Fruit fly (Drosophila melanogaster) whole organism, prepupa: ENCODE measurements around the gene CG15296.
A peak's percentile ranks its signal among the peaks of the same experiment; 100 is the strongest.

Experiments used
- Blimp-1 ChIP-seq: fragments of 200-800 bp; sonication (Bioruptor generic); optimal IDR thresholded peaks from 3 replicates; lab custom pipeline; 2017; ENCODE audit warnings: missing biosample characterization, missing genetic modification characterization, mild to moderate bottlenecking, moderate library complexity, missing genetic modification reagents
- CG10631 ChIP-seq: fragments of 200-800 bp; sonication (Bioruptor generic); optimal IDR thresholded peaks from 2 replicates; lab custom pipeline; 2016; ENCODE audit warnings: missing biosample characterization, missing genetic modification characterization
- CG10669 ChIP-seq: fragments of 200-800 bp; sonication (Bioruptor generic); optimal IDR thresholded peaks from 3 replicates; lab custom pipeline; 2018; ENCODE audit warnings: missing biosample characterization, mild to moderate bottlenecking, missing genetic modification characterization, moderate library complexity
- CG11294 ChIP-seq: fragments of 200-800 bp; sonication (Bioruptor generic); IDR thresholded peaks from 2 replicates; pipeline ENCODE4 v1.3.6; 2022; ENCODE audit warnings: missing biosample characterization, missing genetic modification characterization
- CG3032 ChIP-seq: fragments of 200-800 bp; optimal IDR thresholded peaks from 2 replicates; lab custom pipeline; 2019; ENCODE audit warnings: missing biosample characterization, mild to moderate bottlenecking, missing genetic modification characterization, moderate library complexity
- CG31627 ChIP-seq: fragments of 200-800 bp; sonication (Bioruptor generic); optimal IDR thresholded peaks from 3 replicates; lab custom pipeline; 2016; ENCODE audit warnings: missing biosample characterization, missing genetic modification characterization
- CG32006 ChIP-seq: fragments of 200-800 bp; sonication (Bioruptor generic); optimal IDR thresholded peaks from 3 replicates; lab custom pipeline; 2017; ENCODE audit warnings: missing biosample characterization, mild to moderate bottlenecking, missing genetic modification characterization
- CG34406 ChIP-seq: fragments of 200-800 bp; sonication (Bioruptor generic); optimal IDR thresholded peaks from 3 replicates; lab custom pipeline; 2016; ENCODE audit warnings: missing biosample characterization, missing genetic modification characterization
- CG3919 ChIP-seq: fragments of 200-800 bp; sonication (Bioruptor generic); optimal IDR thresholded peaks from 3 replicates; lab custom pipeline; 2016; ENCODE audit warnings: missing biosample characterization, missing genetic modification characterization
- CG4318 ChIP-seq: fragments of 200-800 bp; sonication (Bioruptor generic); optimal IDR thresholded peaks from 3 replicates; lab custom pipeline; 2017; ENCODE audit warnings: missing biosample characterization, mild to moderate bottlenecking, missing genetic modification characterization
- CG6276 ChIP-seq: fragments of 200-800 bp; sonication (Bioruptor generic); optimal IDR thresholded peaks from 2 replicates; lab custom pipeline; 2017; ENCODE audit warnings: missing biosample characterization, mild to moderate bottlenecking, missing genetic modification characterization
- CG6792 ChIP-seq: fragments of 200-800 bp; sonication (Bioruptor generic); optimal IDR thresholded peaks from 3 replicates; lab custom pipeline; 2016; ENCODE audit warnings: missing biosample characterization, missing genetic modification characterization
- CG6808 ChIP-seq: fragments of 200-800 bp; sonication (Bioruptor generic); optimal IDR thresholded peaks from 3 replicates; lab custom pipeline; 2017; ENCODE audit warnings: missing biosample characterization, missing genetic modification characterization, mild to moderate bottlenecking, moderate library complexity, missing genetic modification reagents
- CG8119 ChIP-seq: fragments of 200-800 bp; sonication (Bioruptor generic); IDR thresholded peaks from 3 replicates; pipeline ENCODE4 v1.3.6; 2022; ENCODE audit warnings: missing biosample characterization, missing genetic modification characterization
- CG8632 ChIP-seq: fragments of 200-800 bp; sonication (Bioruptor generic); optimal IDR thresholded peaks from 3 replicates; lab custom pipeline; 2016; ENCODE audit warnings: missing biosample characterization, missing genetic modification characterization
- CG9139 ChIP-seq: fragments of 200-800 bp; sonication (Bioruptor generic); optimal IDR thresholded peaks from 3 replicates; lab custom pipeline; 2017; ENCODE audit warnings: missing biosample characterization, mild to moderate bottlenecking, missing genetic modification characterization
- Eip75B ChIP-seq: fragments of 200-800 bp; sonication (Bioruptor generic); optimal IDR thresholded peaks from 3 replicates; lab custom pipeline; 2016; ENCODE audit warnings: missing biosample characterization, missing genetic modification characterization
- Eip78C ChIP-seq: fragments of 200-800 bp; sonication (Bioruptor generic); peaks from one replicate; lab custom pipeline; 2016; ENCODE audit warnings: missing biosample characterization, missing genetic modification characterization
- Eip93F ChIP-seq: fragments of 200-800 bp; sonication (Bioruptor generic); optimal IDR thresholded peaks from 2 replicates; lab custom pipeline; 2016; ENCODE audit warnings: missing biosample characterization, mild to moderate bottlenecking, missing genetic modification characterization
- Ets96B ChIP-seq: fragments of 200-800 bp; optimal IDR thresholded peaks from 2 replicates; lab custom pipeline; 2019; ENCODE audit warnings: missing biosample characterization, mild to moderate bottlenecking, missing genetic modification characterization, moderate library complexity
- Hr38 ChIP-seq: sonication (Bioruptor generic); optimal IDR thresholded peaks from 2 replicates; lab custom pipeline; 2016; ENCODE audit warnings: missing biosample characterization, missing genetic modification characterization
- Hr39 ChIP-seq: fragments of 200-800 bp; sonication (Bioruptor generic); optimal IDR thresholded peaks from 2 replicates; lab custom pipeline; 2016; ENCODE audit warnings: missing biosample characterization, missing genetic modification characterization
- Hr4 ChIP-seq: fragments of 200-800 bp; sonication (Bioruptor generic); optimal IDR thresholded peaks from 3 replicates; lab custom pipeline; 2016; ENCODE audit warnings: missing biosample characterization, missing genetic modification characterization
- Lpt ChIP-seq: fragments of 200-800 bp; sonication (Bioruptor generic); optimal IDR thresholded peaks from 3 replicates; lab custom pipeline; 2016; ENCODE audit warnings: missing biosample characterization, missing genetic modification characterization
- Met ChIP-seq: fragments of 200-800 bp; sonication (Bioruptor generic); optimal IDR thresholded peaks from 3 replicates; lab custom pipeline; 2016; ENCODE audit warnings: missing biosample characterization, missing genetic modification characterization
- OdsH ChIP-seq: fragments of 200-800 bp; sonication (Bioruptor generic); optimal IDR thresholded peaks from 3 replicates; lab custom pipeline; 2016; ENCODE audit warnings: missing biosample characterization, missing genetic modification characterization
- Smox ChIP-seq: fragments of 200-800 bp; sonication (Bioruptor generic); optimal IDR thresholded peaks from 3 replicates; lab custom pipeline; 2016; ENCODE audit warnings: missing biosample characterization, missing genetic modification characterization
- Sox102F ChIP-seq: fragments of 200-800 bp; sonication (Bioruptor generic); optimal IDR thresholded peaks from 2 replicates; lab custom pipeline; 2016; ENCODE audit warnings: missing biosample characterization, mild to moderate bottlenecking, missing genetic modification characterization
- Sox14 ChIP-seq: fragments of 200-800 bp; sonication (Bioruptor generic); optimal IDR thresholded peaks from 3 replicates; lab custom pipeline; 2016; ENCODE audit warnings: missing biosample characterization, missing genetic modification characterization
- Sox15 ChIP-seq: fragments of 200-800 bp; sonication (Bioruptor generic); optimal IDR thresholded peaks from 3 replicates; lab custom pipeline; 2016; ENCODE audit warnings: missing biosample characterization, missing genetic modification characterization
- achi ChIP-seq: fragments of 200-800 bp; sonication (Bioruptor generic); optimal IDR thresholded peaks from 3 replicates; lab custom pipeline; 2016; ENCODE audit warnings: missing biosample characterization, missing genetic modification characterization
- acj6 ChIP-seq: fragments of 200-800 bp; sonication (Bioruptor generic); optimal IDR thresholded peaks from 3 replicates; lab custom pipeline; 2016; ENCODE audit warnings: missing biosample characterization, missing genetic modification characterization
- cyc ChIP-seq: fragments of 200-800 bp; sonication (Bioruptor generic); optimal IDR thresholded peaks from 3 replicates; lab custom pipeline; 2016; ENCODE audit warnings: missing biosample characterization, missing genetic modification characterization
- eg ChIP-seq: fragments of 200-800 bp; sonication (Bioruptor generic); IDR thresholded peaks from 3 replicates; pipeline ENCODE4 v1.3.6; 2022; ENCODE audit warnings: missing biosample characterization, missing genetic modification characterization
- esn ChIP-seq: fragments of 200-800 bp; sonication (Bioruptor generic); optimal IDR thresholded peaks from 2 replicates; lab custom pipeline; 2016; ENCODE audit warnings: missing biosample characterization, mild to moderate bottlenecking, missing genetic modification characterization, moderate library complexity
- fd85E ChIP-seq: fragments of 200-800 bp; sonication (Bioruptor generic); optimal IDR thresholded peaks from 3 replicates; lab custom pipeline; 2016; ENCODE audit warnings: missing biosample characterization, missing genetic modification characterization
- lz ChIP-seq: fragments of 200-800 bp; sonication (Bioruptor generic); optimal IDR thresholded peaks from 3 replicates; lab custom pipeline; 2016; ENCODE audit warnings: missing biosample characterization, missing genetic modification characterization
- net ChIP-seq: fragments of 200-800 bp; sonication (Bioruptor generic); optimal IDR thresholded peaks from 3 replicates; lab custom pipeline; 2016; ENCODE audit warnings: missing biosample characterization, missing genetic modification characterization
- pdm3 ChIP-seq: fragments of 200-800 bp; sonication (Bioruptor generic); optimal IDR thresholded peaks from 3 replicates; lab custom pipeline; 2016; ENCODE audit warnings: missing biosample characterization, missing genetic modification characterization
- ss ChIP-seq, 2 experiments: fragments of 200-800 bp; sonication (Bioruptor generic); optimal IDR thresholded peaks; 2 replicates in 1 of 2; 3 replicates in 1 of 2; lab custom pipeline; 2017 to 2018; ENCODE audit warnings: mild to moderate bottlenecking in 2 of 2, missing biosample characterization in 2 of 2, missing genetic modification characterization in 2 of 2, moderate library complexity in 1 of 2
- svp ChIP-seq: fragments of 200-800 bp; sonication (Bioruptor generic); peaks from one replicate; lab custom pipeline; 2016; ENCODE audit warnings: missing biosample characterization, missing genetic modification characterization
- topi ChIP-seq: fragments of 200-800 bp; sonication (Bioruptor generic); optimal IDR thresholded peaks from 3 replicates; lab custom pipeline; 2016; ENCODE audit warnings: missing biosample characterization, missing genetic modification characterization
- vri ChIP-seq: fragments of 200-800 bp; sonication (Bioruptor generic); optimal IDR thresholded peaks from 3 replicates; lab custom pipeline; 2016; ENCODE audit warnings: missing biosample characterization, mild to moderate bottlenecking, missing genetic modification characterization

CG15296 gene

DNA sequence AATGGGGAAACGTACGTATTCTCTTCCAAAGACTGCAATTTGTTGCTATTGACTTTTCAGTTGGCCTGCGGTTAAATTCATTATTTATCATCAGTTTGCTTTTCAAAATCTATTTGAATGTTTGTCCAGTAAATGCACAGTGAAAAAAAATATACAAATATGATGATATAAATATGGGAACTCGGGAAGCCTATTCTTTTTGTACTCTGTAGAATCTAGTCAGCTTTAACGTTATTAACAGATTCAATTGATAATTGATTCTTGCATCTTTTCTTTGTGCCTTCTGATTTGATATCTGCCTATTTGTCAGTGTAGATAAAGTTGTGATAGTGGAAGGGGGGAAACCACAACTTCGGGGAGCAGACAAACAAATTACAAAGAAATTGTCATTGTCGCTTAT, 23.1 kb downstream of the CG15296 start (continued):
- no peak for TF ChIP-seq CG9139 (GFP tag; lab: Kevin White, UChicago)
- 0 out of 3 replicates have a peak, but pooled peaks have one; percentile 22 for TF ChIP-seq eg (GFP tag; lab: Robert Waterston, UW)
- no peak for TF ChIP-seq Eip93F (GFP tag; lab: Kevin White, UChicago)
- peak; percentile 29 for TF ChIP-seq lz (GFP tag; lab: Kevin White, UChicago)
- no peak for TF ChIP-seq CG3032 (tag; lab: Kevin White, UChicago)
- no peak for TF ChIP-seq vri
- peak; percentile 40 for TF ChIP-seq CG32006 (GFP tag; lab: Kevin White, UChicago)
- TF ChIP-seq OdsH (GFP tag; lab: Kevin White, UChicago) = peak; percentile 26
- peak; percentile 3 for TF ChIP-seq CG8632 (GFP tag; lab: Kevin White, UChicago)
- peak; percentile 6 for TF ChIP-seq CG6792 (GFP tag; lab: Kevin White, UChicago)
- TF ChIP-seq Hr38 = no peak

DNA sequence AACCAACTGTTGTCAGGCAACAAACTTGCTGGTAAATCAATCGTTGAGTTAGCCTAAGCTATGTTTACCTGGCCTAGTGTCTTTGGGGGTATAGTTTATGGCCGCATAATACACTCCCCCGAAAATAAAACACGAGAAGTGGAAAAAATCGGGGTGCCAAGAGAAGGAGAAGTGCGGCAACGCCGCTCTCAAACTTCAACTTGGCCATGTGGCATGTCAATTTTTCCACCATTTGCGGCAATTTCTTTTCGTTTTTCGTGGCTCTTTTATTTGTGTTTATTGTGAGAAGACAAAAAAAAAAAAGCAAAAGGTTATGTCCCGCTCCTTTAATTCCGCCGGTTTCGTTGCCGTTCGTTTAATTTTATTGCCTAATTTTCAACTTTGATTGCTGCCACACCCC, 25.9 kb downstream of the CG15296 start:
- TF ChIP-seq Eip78C (GFP tag; lab: Kevin White, UChicago) (peak; percentile 2), CG3032 (tag; lab: Kevin White, UChicago) (no peak), svp (GFP tag; lab: Kevin White, UChicago) (peak; percentile 26), ss (GFP tag; optimal IDR thresholded peaks at IDR 0.05; lab: Kevin White, UChicago) (no peak), CG10669 (GFP tag; lab: Kevin White, UChicago) (no peak), net (no peak), Hr39 (GFP tag; lab: Kevin White, UChicago) (no peak)

DNA sequence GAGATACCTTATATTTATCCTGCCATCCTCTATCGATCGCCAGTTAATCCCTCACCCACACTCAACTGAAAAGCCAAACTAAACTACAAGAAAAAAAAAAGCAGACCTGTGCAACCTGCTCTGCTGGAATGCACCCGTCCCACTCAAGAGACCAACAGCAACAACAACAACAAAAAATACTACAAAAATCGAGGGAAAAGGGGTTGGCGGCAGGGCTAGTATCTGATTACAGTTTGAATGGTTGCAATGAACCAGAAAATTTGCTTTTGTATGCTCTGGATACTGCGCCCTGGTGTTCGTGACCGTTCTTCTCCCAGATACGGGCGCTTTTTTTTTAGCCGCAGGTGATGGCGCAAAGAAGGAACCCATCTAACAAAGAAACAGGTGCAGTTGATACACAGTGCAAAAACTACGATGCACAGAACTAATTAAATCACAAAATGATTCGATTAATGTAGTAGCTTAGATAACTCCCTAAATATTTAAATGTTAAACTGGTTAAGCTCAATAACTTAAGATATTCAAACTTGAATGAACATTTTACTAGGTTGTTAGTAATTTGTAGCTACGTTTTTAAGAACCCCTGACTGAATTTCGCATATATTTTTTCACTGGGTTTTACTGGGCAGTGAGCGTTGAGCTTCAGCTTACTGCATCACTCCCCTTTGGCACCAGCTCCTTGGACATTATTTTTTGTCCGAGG, 27.4 kb downstream of the CG15296 start:
- TF ChIP-seq CG10669 (GFP tag; lab: Kevin White, UChicago) (peak; percentile 2), CG8119 (peak; percentile 46; the same call in 2 of the 3 replicates), Sox15 (GFP tag; lab: Kevin White, UChicago) (no peak), OdsH (GFP tag; lab: Kevin White, UChicago) (peak; percentile 22), lz (GFP tag; lab: Kevin White, UChicago) (peak; percentile 22), topi (GFP tag; lab: Kevin White, UChicago) (peak; percentile 46), pdm3 (GFP tag; lab: Kevin White, UChicago) (peak; percentile 16), CG11294 (GFP tag; lab: Robert Waterston, UW) (no peak), vri (no peak), CG31627 (GFP tag; lab: Kevin White, UChicago) (peak; percentile 46), Eip75B (GFP tag; lab: Kevin White, UChicago) (peak; percentile 36), svp (GFP tag; lab: Kevin White, UChicago) (peak; percentile 60), Sox14 (GFP tag; lab: Kevin White, UChicago) (peak; percentile 63), Hr38 (no peak), Hr39 (GFP tag; lab: Kevin White, UChicago) (peak; percentile 52), esn (peak; percentile 61), eg (GFP tag; lab: Robert Waterston, UW) (no peak), Hr4 (peak; percentile 3), CG9139 (GFP tag; lab: Kevin White, UChicago) (no peak), Met (GFP tag; lab: Kevin White, UChicago) (peak; percentile 64), cyc (GFP tag; lab: Kevin White, UChicago) (peak; percentile 3), CG6276 (peak; percentile 27), Lpt (GFP tag; lab: Kevin White, UChicago) (no peak), CG3919 (GFP tag; lab: Kevin White, UChicago) (peak; percentile 14), Blimp-1 (GFP tag; lab: Kevin White, UChicago) (no peak), achi (GFP tag; lab: Kevin White, UChicago) (peak; percentile 36), CG10631 (GFP tag; lab: Kevin White, UChicago) (peak; percentile 52), CG4318 (GFP tag; lab: Kevin White, UChicago) (no peak), Ets96B (peak; percentile 17), Eip78C (GFP tag; lab: Kevin White, UChicago) (peak; percentile 80), fd85E (GFP tag; lab: Kevin White, UChicago) (no peak), CG6792 (GFP tag; lab: Kevin White, UChicago) (peak; percentile 6), CG3032 (tag; lab: Kevin White, UChicago) (peak; percentile 29), Smox (GFP tag; lab: Kevin White, UChicago) (peak; percentile 55), CG34406 (GFP tag; lab: Kevin White, UChicago) (peak; percentile 14), CG6808 (GFP tag; lab: Kevin White, UChicago) (peak; percentile 16), acj6 (GFP tag; lab: Kevin White, UChicago) (peak; percentile 43), CG8632 (GFP tag; lab: Kevin White, UChicago) (no peak), CG32006 (GFP tag; lab: Kevin White, UChicago) (peak; percentile 52), Sox102F (GFP tag; lab: Kevin White, UChicago) (peak; percentile 37)
- TF ChIP-seq, all 60 proteins: peak for 29
